Worm (Caenorhabditis elegans): ENCODE results near the gene C43H6.4.

Gene C43H6.4

ce11 chrX:2403724-2404123 is at the start of gene C43H6.4:
TSS of gene C43H6.4 (plus strand) at chrX:2404024.
- TF ChIP-seq unc-62 (GFP tag; optimal IDR thresholded peaks at IDR 0.05): no peak

ce11 chrX:2359797-2360196 is 44.0 kb upstream of the C43H6.4 start, which contains the start of gene lgc-40:
TSS of gene lgc-40 (plus strand) at chrX:2360097.
- TF ChIP-seq unc-62 (GFP tag; optimal IDR thresholded peaks at IDR 0.05): no peak

ce11 chrX:2362872-2363271 is 41.0 kb upstream of the C43H6.4 start:
- TF ChIP-seq unc-62 (GFP tag; optimal IDR thresholded peaks at IDR 0.05): no peak

ce11 chrX:2364703-2365299 is 39.0 kb upstream of the C43H6.4 start:
- TF ChIP-seq unc-62 (GFP tag; optimal IDR thresholded peaks at IDR 0.05): no peak

- no peak for TF ChIP-seq unc-62 (GFP tag; optimal IDR thresholded peaks at IDR 0.05)
Measured at ce11 chrX:2365890-2366289, 37.9 kb upstream of the C43H6.4 start, which contains the start of gene T24D8.6. TSS of gene T24D8.6 (minus strand) at chrX:2365990.

ce11 chrX:2368042-2368814 is 35.6 kb upstream of the C43H6.4 start:
- TF ChIP-seq unc-62 (GFP tag; optimal IDR thresholded peaks at IDR 0.05): no peak

- TF ChIP-seq unc-62 (GFP tag; optimal IDR thresholded peaks at IDR 0.05): no peak
Measured at ce11 chrX:2369073-2369472, 34.8 kb upstream of the C43H6.4 start.

- TF ChIP-seq unc-62 (GFP tag; optimal IDR thresholded peaks at IDR 0.05): no peak
Measured at ce11 chrX:2370655-2371054, 33.2 kb upstream of the C43H6.4 start.

- TF ChIP-seq unc-62 (GFP tag; optimal IDR thresholded peaks at IDR 0.05): no peak
Measured at ce11 chrX:2372134-2372533, 31.7 kb upstream of the C43H6.4 start.

- no peak for TF ChIP-seq unc-62 (GFP tag; optimal IDR thresholded peaks at IDR 0.05)
Measured at ce11 chrX:2375300-2376035, 28.4 kb upstream of the C43H6.4 start, which contains the start of gene F47G3.3. TSS of gene F47G3.3 (plus strand) at chrX:2375985.

ce11 chrX:2380818-2381217 is 23.0 kb upstream of the C43H6.4 start:
- no peak for TF ChIP-seq unc-62 (GFP tag; optimal IDR thresholded peaks at IDR 0.05)

ce11 chrX:2381282-2381681 is 22.5 kb upstream of the C43H6.4 start, which contains the start of gene F47G3.4:
TSS of gene F47G3.4 (plus strand) at chrX:2381582.
- TF ChIP-seq unc-62 (GFP tag; optimal IDR thresholded peaks at IDR 0.05): no peak

- no peak for TF ChIP-seq unc-62 (GFP tag; optimal IDR thresholded peaks at IDR 0.05)
Measured at ce11 chrX:2382227-2382626, 21.6 kb upstream of the C43H6.4 start.

- TF ChIP-seq unc-62 (GFP tag; optimal IDR thresholded peaks at IDR 0.05): no peak
Measured at ce11 chrX:2385453-2385852, 18.4 kb upstream of the C43H6.4 start, which contains the start of gene F47G3.1. TSS of gene F47G3.1 (plus strand) at chrX:2385753.

ce11 chrX:2386922-2387566 is 16.8 kb upstream of the C43H6.4 start:
- TF ChIP-seq unc-62 (GFP tag; optimal IDR thresholded peaks at IDR 0.05): no peak

- TF ChIP-seq unc-62 (GFP tag; optimal IDR thresholded peaks at IDR 0.05): no peak
Measured at ce11 chrX:2394983-2395382, 8.8 kb upstream of the C43H6.4 start, which contains the start of gene C43H6.6. TSS of gene C43H6.6 (plus strand) at chrX:2395283.

Measured in whole organism, dauer.